Fruit fly (Drosophila melanogaster): Measurements from ENCODE around the gene CCT4.
A peak's percentile ranks its signal among the peaks of the same experiment; 100 is the strongest.

Gene CCT4

dm6 chr2L:12718437-12719376 lies 26.0 kb upstream of the CCT4 start, which contains the start of gene MRP (continued):
- TF ChIP-seq CG8359 (GFP tag; optimal IDR thresholded peaks at IDR 0.05; ENCODE audit: borderline replicate concordance) (no peak), CG11247 (GFP tag; IDR thresholded peaks at IDR 0.05) (peak; percentile 29; the same call in 1 of the 2 replicates), CG3163 (GFP tag; optimal IDR thresholded peaks at IDR 0.05) (peak; percentile 84), chif (GFP tag; optimal IDR thresholded peaks at IDR 0.05) (no peak), chinmo (GFP tag; IDR thresholded peaks at IDR 0.05; ENCODE audit: partially characterized antibody) (peak; percentile 97), jing (GFP tag; optimal IDR thresholded peaks at IDR 0.05) (no peak), gce (GFP tag; IDR thresholded peaks at IDR 0.05) (no peak), Fer1 (GFP tag; optimal IDR thresholded peaks at IDR 0.05) (peak; percentile 59), CG12659 (GFP tag; optimal IDR thresholded peaks at IDR 0.05) (no peak), CG31441 (GFP tag; IDR thresholded peaks at IDR 0.05) (no peak), en (GFP tag; optimal IDR thresholded peaks at IDR 0.05) (no peak), CG13287 (GFP tag; IDR thresholded peaks at IDR 0.05; ENCODE audit: partially characterized antibody) (peak; percentile 51), E2f1 (GFP tag; IDR thresholded peaks at IDR 0.05) (0 out of 2 replicates have a peak, but pooled peaks have one; percentile 35), CG3281 (GFP tag; optimal IDR thresholded peaks at IDR 0.05) (peak; percentile 12), CG4328 (GFP tag; optimal IDR thresholded peaks at IDR 0.05) (no peak), CG12071 (GFP tag; optimal IDR thresholded peaks at IDR 0.05) (peak; percentile 28), CG1647 (GFP tag; optimal IDR thresholded peaks at IDR 0.05) (no peak), her (GFP tag; optimal IDR thresholded peaks at IDR 0.05) (peak; percentile 8), Med (GFP tag) (peak; percentile 93), CG9797 (GFP tag; optimal IDR thresholded peaks at IDR 0.05) (no peak), sd (tag; optimal IDR thresholded peaks at IDR 0.05) (peak; percentile 78), CG14014 (GFP tag; IDR thresholded peaks at IDR 0.05) (0 out of 2 replicates have a peak, but pooled peaks have one; percentile 10), CG16813 (GFP tag; IDR thresholded peaks at IDR 0.05; ENCODE audit: partially characterized antibody) (0 out of 3 replicates have a peak, but pooled peaks have one; percentile 24), pho (GFP tag; optimal IDR thresholded peaks at IDR 0.05) (no peak), wor (GFP tag; IDR thresholded peaks at IDR 0.05) (no peak), mirr (GFP tag; optimal IDR thresholded peaks at IDR 0.05) (peak; percentile 58), B-H2 (GFP tag; optimal IDR thresholded peaks at IDR 0.05) (no peak), CG5953 (GFP tag; IDR thresholded peaks at IDR 0.05) (peak; percentile 44; the same call in 1 of the 2 replicates), Dek (tag; optimal IDR thresholded peaks at IDR 0.05) (no peak), hkb (optimal IDR thresholded peaks at IDR 0.05) (no peak), hkb (GFP tag; IDR thresholded peaks at IDR 0.05) (peak; percentile 60), CG12769 (tag; optimal IDR thresholded peaks at IDR 0.05) (peak; percentile 35), Oaz (GFP tag; IDR thresholded peaks at IDR 0.05) (no peak), ftz-f1 (GFP tag; optimal IDR thresholded peaks at IDR 0.05) (peak; percentile 64), CG2678 (tag; optimal IDR thresholded peaks at IDR 0.05) (no peak), gsb-n (tag; optimal IDR thresholded peaks at IDR 0.05) (no peak), sqz (GFP tag; optimal IDR thresholded peaks at IDR 0.05) (peak; percentile 69), pros (GFP tag; optimal IDR thresholded peaks at IDR 0.05) (no peak), GATAe (GFP tag; conservative IDR thresholded peaks at IDR 0.05) (no peak), sens (GFP tag) (peak; percentile 30), cg (GFP tag; optimal IDR thresholded peaks at IDR 0.05) (peak; percentile 48), cwo (GFP tag; optimal IDR thresholded peaks at IDR 0.05) (peak; percentile 9), rib (GFP tag; IDR thresholded peaks at IDR 0.05) (peak; percentile 67; the same call in 1 of the 2 replicates), amos (GFP tag; IDR thresholded peaks at IDR 0.05; ENCODE audit: partially characterized antibody) (no peak; the same call in 1 of the 2 replicates), CG3995 (GFP tag; optimal IDR thresholded peaks at IDR 0.05) (no peak), zen2 (GFP tag; IDR thresholded peaks at IDR 0.05; ENCODE audit: partially characterized antibody) (0 out of 3 replicates have a peak, but pooled peaks have one; percentile 24), Jarid2 (GFP tag; optimal IDR thresholded peaks at IDR 0.05) (peak; percentile 89), dimm (GFP tag; IDR thresholded peaks at IDR 0.05) (no peak)

Measured in whole organism, embryonic.